Worm (Caenorhabditis elegans): ENCODE data around the gene irld-19.

DNA sequence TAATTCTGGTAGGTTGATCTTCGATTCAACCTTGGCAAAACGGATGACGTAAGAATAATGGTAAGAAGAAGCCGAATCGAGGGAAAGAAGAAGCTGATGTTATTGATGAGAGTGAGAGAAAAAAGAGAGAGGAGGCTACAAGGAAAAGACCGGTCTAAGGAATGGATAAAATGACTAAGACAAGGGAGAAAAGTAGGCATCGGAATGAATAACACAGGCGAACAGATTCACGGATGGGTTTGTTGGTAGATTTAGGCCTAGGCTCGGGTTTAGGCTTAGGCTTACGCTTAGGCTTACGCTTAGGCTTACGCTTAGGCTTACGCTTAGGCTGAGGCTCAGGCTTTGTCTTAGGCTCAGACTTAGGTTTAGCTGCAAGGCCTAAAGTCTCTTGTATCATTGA, 34.3 kb upstream of the irld-19 start, which contains the start of gene agmo-1:
- TF ChIP-seq ztf-29 (GFP tag; IDR thresholded peaks at IDR 0.05) = no peak
- no peak for TF ChIP-seq cog-1 (tag; optimal IDR thresholded peaks at IDR 0.05)
- TF ChIP-seq med-1 (GFP tag; optimal IDR thresholded peaks at IDR 0.05; ENCODE audit: insufficient read depth) = no peak
- no peak for TF ChIP-seq ref-1 (GFP tag; conservative IDR thresholded peaks at IDR 0.05)
- no peak for TF ChIP-seq ztf-23 (GFP tag; IDR thresholded peaks at IDR 0.05)
- TF ChIP-seq klf-2 (GFP tag; conservative IDR thresholded peaks at IDR 0.05) = no peak
- TF ChIP-seq flt-1 (GFP tag; IDR thresholded peaks at IDR 0.05) = no peak

All from whole organism, midembryonic.